Worm (Caenorhabditis elegans) whole organism, midembryonic: Measurements from ENCODE around the gene npr-31.

ENCODE experiments used
- T22C8.4 ChIP-seq: fragments of 200-800 bp; sonication (Bioruptor generic); IDR thresholded peaks from 2 replicates; pipeline ENCODE4 v1.3.6; 2022; ENCODE audit warnings: missing genetic modification characterization, missing compliant biosample characterization
- flt-1 ChIP-seq: fragments of 200-800 bp; sonication (Bioruptor generic); IDR thresholded peaks from 2 replicates; pipeline ENCODE4 v1.3.6; 2022; ENCODE audit warnings: missing genetic modification characterization, missing compliant biosample characterization
- med-1 ChIP-seq: sonication (generic microtip); optimal IDR thresholded peaks from 2 replicates; lab custom pipeline; 2017; ENCODE audit warnings: missing genetic modification characterization, mild to moderate bottlenecking, missing compliant biosample characterization, antibody characterized with exemption, missing genetic modification reagents; ENCODE audit not compliant: insufficient read depth
- ref-1 ChIP-seq: fragments of 200-800 bp; sonication (Bioruptor generic); conservative IDR thresholded peaks from 2 replicates; pipeline ENCODE4 v1.3.6; 2022; ENCODE audit warnings: missing genetic modification reagents, missing genetic modification characterization, missing compliant biosample characterization
- tab-1 ChIP-seq: fragments of 200-800 bp; sonication (Bioruptor generic); IDR thresholded peaks from 2 replicates; pipeline ENCODE4 v1.3.6; 2022; ENCODE audit warnings: missing genetic modification characterization, missing compliant biosample characterization
- ztf-23 ChIP-seq: fragments of 200-800 bp; sonication (Bioruptor generic); IDR thresholded peaks from 2 replicates; pipeline ENCODE4 v1.3.6; 2022; ENCODE audit warnings: missing genetic modification reagents, missing genetic modification characterization, missing compliant biosample characterization

DNA sequence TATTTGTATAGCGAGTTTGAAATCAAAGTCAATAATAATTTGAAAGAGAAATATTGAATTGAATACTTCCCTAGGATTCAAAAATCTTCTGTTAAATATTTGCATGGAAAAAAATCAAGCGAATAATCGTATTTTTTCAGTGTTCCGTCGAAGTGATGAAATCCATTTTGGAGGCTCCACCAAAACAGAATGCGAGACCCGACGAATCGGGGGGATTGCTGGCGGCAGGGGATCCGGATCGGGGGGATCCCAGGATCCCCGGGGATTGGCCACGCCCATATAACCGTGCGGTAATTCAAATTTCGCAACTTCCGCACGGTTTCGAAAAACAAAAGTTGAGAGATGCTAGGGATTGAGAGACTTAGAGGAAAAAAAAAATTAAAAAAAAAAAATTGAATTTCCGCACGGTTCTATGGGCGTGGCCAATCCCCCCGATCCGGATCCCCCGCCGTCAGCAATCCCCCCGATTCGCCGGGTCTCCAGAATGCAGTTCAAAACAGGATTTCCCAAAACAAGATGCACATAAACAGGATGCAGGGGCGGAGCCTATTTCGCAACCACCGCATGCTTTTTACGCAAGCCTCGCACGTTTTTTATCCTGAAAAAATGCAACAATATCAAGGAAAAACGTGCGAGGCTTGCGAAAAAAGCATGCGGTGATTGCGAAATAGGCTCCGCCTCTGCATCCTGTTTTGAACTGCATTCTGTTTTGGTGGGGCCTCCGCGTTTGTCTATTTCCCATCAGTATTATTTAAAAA, 21.6 kb upstream of the npr-31 start, which contains the start of gene F10E7.11:
- no peak for TF ChIP-seq tab-1
- TF ChIP-seq med-1 (GFP tag; lab: Kevin White, UChicago), result no peak
- TF ChIP-seq T22C8.4 (GFP tag; lab: Robert Waterston, UW), result no peak
- no peak for TF ChIP-seq flt-1 (GFP tag; lab: Robert Waterston, UW)
- TF ChIP-seq ztf-23, result no peak
- TF ChIP-seq ref-1 (GFP tag; lab: Robert Waterston, UW), result no peak
